Worm (Caenorhabditis elegans): ENCODE data around the gene kel-8.

ce11 chrV:2695935-2696334 is 24.7 kb downstream of the kel-8 start, which contains the start of gene Y45G12B.3:
- TF ChIP-seq him-1 (tag; optimal IDR thresholded peaks at IDR 0.05), result no peak
- TF ChIP-seq W03F9.2 (tag; optimal IDR thresholded peaks at IDR 0.05), result no peak
